Fruit fly (Drosophila melanogaster) Kc167 (cell line): ENCODE data around the gene CHKov1.

Source experiments
- Sin3A ChIP-seq: fragments of >200 bp; optimal IDR thresholded peaks from 2 replicates; lab custom pipeline; 2018; ENCODE audit warnings: missing external identifiers
- h ChIP-seq: fragments of >200 bp; optimal IDR thresholded peaks from 3 replicates; lab custom pipeline; 2018; ENCODE audit warnings: missing external identifiers
- psq ChIP-seq: fragments of >200 bp; optimal IDR thresholded peaks from 2 replicates; lab custom pipeline; 2017; ENCODE audit warnings: missing external identifiers
- ttk ChIP-seq: sonication (Bioruptor generic); optimal IDR thresholded peaks from 2 replicates; lab custom pipeline; 2017; ENCODE audit warnings: missing external identifiers

dm6 chr3R:25289589-25289988, 39.5 kb downstream of the CHKov1 start, which contains the start of gene CG11893:
- TF ChIP-seq Sin3A (no peak), h (lab: Kevin White, UChicago) (no peak), ttk (no peak), psq (lab: Kevin White, UChicago) (no peak)
